Worm (Caenorhabditis elegans) whole organism, young adult: ENCODE data around the gene T03G11.9.

Experiments
- F23B12.7 ChIP-seq: sonication (generic microtip); optimal IDR thresholded peaks from 2 replicates; lab custom pipeline; 2017; ENCODE audit warnings: missing genetic modification characterization, mild to moderate bottlenecking, missing compliant biosample characterization, antibody characterized with exemption, moderate library complexity; ENCODE audit not compliant: insufficient read depth
- F33H1.4 ChIP-seq: fragments of 200-800 bp; sonication (Bioruptor generic); IDR thresholded peaks from 2 replicates; pipeline ENCODE4 v1.3.6; 2022; ENCODE audit warnings: missing genetic modification reagents, missing genetic modification characterization, missing compliant biosample characterization
- F37B4.10 ChIP-seq: fragments of 200-800 bp; sonication (Bioruptor generic); IDR thresholded peaks from 2 replicates; pipeline ENCODE4 v1.3.6; 2022; ENCODE audit warnings: missing genetic modification characterization, missing compliant biosample characterization
- F55B11.4 ChIP-seq: sonication (generic microtip); optimal IDR thresholded peaks from 2 replicates; lab custom pipeline; 2016; ENCODE audit warnings: missing compliant biosample characterization, missing genetic modification characterization, borderline replicate concordance; ENCODE audit not compliant: insufficient read depth
- Y67H2A.10 ChIP-seq: fragments of 200-800 bp; sonication (Bioruptor generic); conservative IDR thresholded peaks from 2 replicates; pipeline ENCODE4 v1.3.6; 2022; ENCODE audit warnings: missing genetic modification reagents, missing genetic modification characterization, missing compliant biosample characterization
- ama-1 ChIP-seq, 3 experiments: fragments of 150-350 bp in 1 of 3; sonication (generic microtip) in 2 of 3; optimal IDR thresholded peaks; 2 replicates each; lab custom pipeline; 2014 to 2018; ENCODE audit warnings: missing biosample characterization in 2 of 3, missing genetic modification characterization in 2 of 3, missing genetic modification reagents in 2 of 3
- atf-7 ChIP-seq: sonication (generic microtip); optimal IDR thresholded peaks from 2 replicates; lab custom pipeline; 2017; ENCODE audit warnings: mild to moderate bottlenecking, missing genetic modification characterization, missing compliant biosample characterization
- athp-1 ChIP-seq: sonication (generic microtip); optimal IDR thresholded peaks from 2 replicates; lab custom pipeline; 2017; ENCODE audit warnings: mild to moderate bottlenecking, missing genetic modification characterization, missing compliant biosample characterization
- ccch-3 ChIP-seq: fragments of 200-800 bp; sonication (Bioruptor generic); optimal IDR thresholded peaks from 2 replicates; lab custom pipeline; 2018; ENCODE audit warnings: mild to moderate bottlenecking, missing genetic modification characterization, missing compliant biosample characterization
- cebp-2 ChIP-seq: fragments of 200-800 bp; sonication (Bioruptor generic); IDR thresholded peaks from 2 replicates; pipeline ENCODE4 v1.3.6; 2022; ENCODE audit warnings: missing genetic modification characterization, missing compliant biosample characterization
- ceh-40 ChIP-seq: fragments of 200-800 bp; sonication (Bioruptor generic); IDR thresholded peaks from 2 replicates; pipeline ENCODE4 v1.3.6; 2022; ENCODE audit warnings: missing genetic modification characterization, missing compliant biosample characterization
- efl-1 ChIP-seq: fragments of 150-350 bp; optimal IDR thresholded peaks from 2 replicates; lab custom pipeline; 2014; ENCODE audit warnings: missing biosample characterization, missing genetic modification reagents, missing genetic modification characterization
- egl-18 ChIP-seq: fragments of 200-800 bp; sonication (Bioruptor generic); IDR thresholded peaks from 2 replicates; pipeline ENCODE4 v1.3.6; 2022; ENCODE audit warnings: missing genetic modification reagents, missing genetic modification characterization, missing compliant biosample characterization
- him-1 ChIP-seq: sonication (generic microtip); optimal IDR thresholded peaks from 2 replicates; lab custom pipeline; 2016; ENCODE audit warnings: missing genotype, missing genetic modification reagents, missing genetic modification characterization, missing compliant biosample characterization
- hlh-12 ChIP-seq: sonication (generic microtip); optimal IDR thresholded peaks from 2 replicates; lab custom pipeline; 2016; ENCODE audit warnings: missing genetic modification characterization, missing compliant biosample characterization
- hrde-1 ChIP-seq: sonication (generic microtip); optimal IDR thresholded peaks from 2 replicates; lab custom pipeline; 2016; ENCODE audit warnings: missing genetic modification characterization, mild to moderate bottlenecking, missing compliant biosample characterization, moderate library complexity, missing genotype, missing genetic modification reagents, borderline replicate concordance
- lin-40 ChIP-seq: sonication (generic microtip); optimal IDR thresholded peaks from 2 replicates; lab custom pipeline; 2016; ENCODE audit warnings: missing genetic modification characterization, mild to moderate bottlenecking, missing compliant biosample characterization, missing genotype, missing genetic modification reagents
- lsl-1 ChIP-seq: fragments of 200-800 bp; sonication (Bioruptor generic); optimal IDR thresholded peaks from 2 replicates; lab custom pipeline; 2018; ENCODE audit warnings: mild to moderate bottlenecking, missing genetic modification characterization, moderate library complexity, missing compliant biosample characterization
- madf-8 ChIP-seq: fragments of 200-800 bp; sonication (Bioruptor generic); conservative IDR thresholded peaks from 2 replicates; pipeline ENCODE4 v1.3.6; 2022; ENCODE audit warnings: missing genetic modification reagents, missing genetic modification characterization, missing compliant biosample characterization
- mcd-1 ChIP-seq: fragments of 200-800 bp; sonication (Bioruptor generic); IDR thresholded peaks from 2 replicates; pipeline ENCODE4 v1.3.6; 2022; ENCODE audit warnings: missing genetic modification reagents, missing genetic modification characterization, missing compliant biosample characterization
- nfyb-1 ChIP-seq: fragments of 200-800 bp; sonication (Bioruptor generic); IDR thresholded peaks from 2 replicates; pipeline ENCODE4 v1.3.6; 2022; ENCODE audit warnings: missing genetic modification reagents, missing genetic modification characterization, missing compliant biosample characterization
- nhr-179 ChIP-seq: sonication (generic microtip); optimal IDR thresholded peaks from 2 replicates; lab custom pipeline; 2016; ENCODE audit warnings: mild to moderate bottlenecking, missing genetic modification characterization, missing compliant biosample characterization
- nhr-27 ChIP-seq: fragments of 200-800 bp; sonication (Bioruptor generic); optimal IDR thresholded peaks from 2 replicates; lab custom pipeline; 2018; ENCODE audit warnings: mild to moderate bottlenecking, missing genetic modification characterization, moderate library complexity, missing compliant biosample characterization
- nhr-80 ChIP-seq: sonication (generic microtip); optimal IDR thresholded peaks from 2 replicates; lab custom pipeline; 2016; ENCODE audit warnings: missing genetic modification characterization, missing compliant biosample characterization
- nhr-90 ChIP-seq: sonication (generic microtip); optimal IDR thresholded peaks from 2 replicates; lab custom pipeline; 2016; ENCODE audit warnings: missing genotype, mild to moderate bottlenecking, missing genetic modification characterization, missing compliant biosample characterization
- rcor-1 ChIP-seq: fragments of 200-800 bp; sonication (Bioruptor generic); IDR thresholded peaks from 2 replicates; pipeline ENCODE4 v1.3.6; 2022; ENCODE audit warnings: missing genetic modification reagents, missing genetic modification characterization, missing compliant biosample characterization
- sea-2 ChIP-seq: fragments of 200-800 bp; sonication (Bioruptor generic); IDR thresholded peaks from 2 replicates; pipeline ENCODE4 v1.3.6; 2022; ENCODE audit warnings: missing genetic modification characterization, missing compliant biosample characterization
- snpc-1.1 ChIP-seq: sonication (generic microtip); optimal IDR thresholded peaks from 2 replicates; lab custom pipeline; 2017; ENCODE audit warnings: missing genetic modification characterization, mild to moderate bottlenecking, missing compliant biosample characterization, antibody characterized with exemption, moderate library complexity, missing genotype, missing genetic modification reagents; ENCODE audit not compliant: insufficient read depth
- snpc-3.4 ChIP-seq: sonication (generic microtip); optimal IDR thresholded peaks from 2 replicates; lab custom pipeline; 2017; ENCODE audit warnings: missing genetic modification characterization, mild to moderate bottlenecking, missing compliant biosample characterization, antibody characterized with exemption, moderate library complexity, missing genotype, missing genetic modification reagents
- ztf-26 ChIP-seq: sonication (generic microtip); optimal IDR thresholded peaks from 2 replicates; lab custom pipeline; 2017; ENCODE audit warnings: missing genetic modification characterization, missing compliant biosample characterization

The T03G11.9 gene

ce11 chrX:5168770-5169169 lies 15.3 kb upstream of the T03G11.9 start (continued):
- TF ChIP-seq hrde-1 (no peak), ama-1 (optimal IDR thresholded peaks at IDR 0.05; lab: Kevin White, UChicago) (no peak), ama-1 (GFP tag; optimal IDR thresholded peaks at IDR 0.05; lab: Kevin White, UChicago) (no peak), nfyb-1 (GFP tag; lab: Robert Waterston, UW) (no peak), nhr-27 (tag; lab: Kevin White, UChicago) (no peak), sea-2 (GFP tag; lab: Robert Waterston, UW) (no peak), snpc-1.1 (tag; lab: Kevin White, UChicago) (no peak)

- TF ChIP-seq lin-40 (tag; lab: Kevin White, UChicago) (no peak), nhr-179 (no peak)
Observed at ce11 chrX:5171085-5171484, 12.9 kb upstream of the T03G11.9 start, which contains the start of gene T03G11.10. Gene T03G11.10 (minus strand): TSS chrX:5171185.

- TF ChIP-seq Y67H2A.10, result no peak
- TF ChIP-seq F55B11.4 (tag; lab: Kevin White, UChicago), result no peak
- TF ChIP-seq hlh-12 (tag; lab: Kevin White, UChicago), result no peak
- TF ChIP-seq ceh-40 (GFP tag; lab: Robert Waterston, UW), result no peak
- TF ChIP-seq F33H1.4 (GFP tag; lab: Robert Waterston, UW), result no peak
- no peak for TF ChIP-seq athp-1 (tag; lab: Kevin White, UChicago)
- no peak for TF ChIP-seq F23B12.7 (tag; lab: Kevin White, UChicago)
- no peak for TF ChIP-seq nhr-27 (tag; lab: Kevin White, UChicago)
- TF ChIP-seq egl-18, result no peak
- no peak for TF ChIP-seq lsl-1
- TF ChIP-seq ccch-3, result no peak
- TF ChIP-seq mcd-1 (GFP tag; lab: Robert Waterston, UW), result no peak
- no peak for TF ChIP-seq snpc-3.4 (tag; lab: Kevin White, UChicago)
- no peak for TF ChIP-seq madf-8
- no peak for TF ChIP-seq ztf-26 (tag; lab: Kevin White, UChicago)
- TF ChIP-seq nhr-80 (tag; lab: Kevin White, UChicago), result no peak
- no peak for TF ChIP-seq nhr-90
Observed at ce11 chrX:5174256-5174655, 9.8 kb upstream of the T03G11.9 start, which contains the start of gene zchc-1A. Gene zchc-1A (plus strand): TSS chrX:5174369.

- no peak for TF ChIP-seq F33H1.4 (GFP tag; lab: Robert Waterston, UW)
- TF ChIP-seq madf-8, result peak; percentile 32; the same call in 1 of the 2 replicates
- peak; percentile 28 for TF ChIP-seq efl-1 (GFP tag; lab: Kevin White, UChicago)
Observed at ce11 chrX:5179050-5179449, 5.0 kb upstream of the T03G11.9 start, which contains the start of gene metl-9. Gene metl-9 (minus strand): TSS chrX:5179150.

- TF ChIP-seq rcor-1 (GFP tag; lab: Robert Waterston, UW), result no peak
- no peak for TF ChIP-seq him-1 (tag; lab: Kevin White, UChicago)
- TF ChIP-seq F37B4.10 (GFP tag; lab: Robert Waterston, UW), result no peak
- TF ChIP-seq nhr-80 (tag; lab: Kevin White, UChicago), result no peak
- TF ChIP-seq F55B11.4 (tag; lab: Kevin White, UChicago), result no peak
- TF ChIP-seq atf-7 (tag; lab: Kevin White, UChicago), result no peak
- TF ChIP-seq cebp-2 (GFP tag; lab: Robert Waterston, UW), result no peak
- TF ChIP-seq hlh-12 (tag; lab: Kevin White, UChicago), result no peak
Observed at ce11 chrX:5179874-5180273, 4.2 kb upstream of the T03G11.9 start, which contains the start of gene sru-48. Gene sru-48 (plus strand): TSS chrX:5180174.
